Worm (Caenorhabditis elegans) whole organism, mixed stage, embryonic: ENCODE results near the gene unc-17.

Source experiments
- elt-1 ChIP-seq: sonication (generic microtip); optimal IDR thresholded peaks from 2 replicates; lab custom pipeline; 2017; ENCODE audit warnings: missing genetic modification characterization, mild to moderate bottlenecking, missing compliant biosample characterization, antibody characterized with exemption, moderate library complexity, borderline replicate concordance; ENCODE audit not compliant: insufficient read depth
- lsy-2 ChIP-seq: fragments of 150-350 bp; optimal IDR thresholded peaks from 2 replicates; lab custom pipeline; 2014; ENCODE audit warnings: missing biosample characterization, missing genetic modification characterization
- mab-5 ChIP-seq: fragments of 150-350 bp; optimal IDR thresholded peaks from 2 replicates; lab custom pipeline; 2014; ENCODE audit warnings: missing biosample characterization, missing genetic modification characterization
- nhr-237 ChIP-seq: fragments of 150-350 bp; optimal IDR thresholded peaks from 2 replicates; lab custom pipeline; 2014; ENCODE audit warnings: missing biosample characterization, missing genetic modification characterization
- nhr-28 ChIP-seq: fragments of 150-350 bp; optimal IDR thresholded peaks from 2 replicates; lab custom pipeline; 2014; ENCODE audit warnings: missing biosample characterization, missing genetic modification characterization
- nhr-76 ChIP-seq: sonication (generic microtip); optimal IDR thresholded peaks from 2 replicates; lab custom pipeline; 2017; ENCODE audit warnings: missing biosample characterization, missing genetic modification characterization
- pha-4 ChIP-seq: fragments of 150-350 bp; optimal IDR thresholded peaks from 2 replicates; lab custom pipeline; 2018; ENCODE audit warnings: missing biosample characterization, missing genetic modification reagents, missing genetic modification characterization
- sptf-1 ChIP-seq: sonication (generic microtip); optimal IDR thresholded peaks from 2 replicates; lab custom pipeline; 2017; ENCODE audit warnings: mild to moderate bottlenecking, missing genetic modification characterization, moderate library complexity, missing compliant biosample characterization
- unc-62 ChIP-seq: fragments of 150-350 bp; optimal IDR thresholded peaks from 2 replicates; lab custom pipeline; 2014; ENCODE audit warnings: missing biosample characterization, missing genetic modification reagents, missing genetic modification characterization
- ztf-11 ChIP-seq: fragments of 150-350 bp; optimal IDR thresholded peaks from 2 replicates; lab custom pipeline; 2014; ENCODE audit warnings: missing biosample characterization, missing genetic modification characterization

- TF ChIP-seq pha-4 (no peak), sptf-1 (tag; lab: Kevin White, UChicago) (no peak), nhr-28 (tag; lab: Kevin White, UChicago) (no peak), lsy-2 (no peak), mab-5 (tag; lab: Kevin White, UChicago) (no peak), ztf-11 (tag; lab: Kevin White, UChicago) (no peak), nhr-76 (no peak), nhr-237 (tag; lab: Kevin White, UChicago) (no peak), elt-1 (tag; lab: Kevin White, UChicago) (no peak), unc-62 (GFP tag; lab: Kevin White, UChicago) (no peak)
Measured at ce11 chrIV:3578155-3578554, 46.3 kb downstream of the unc-17 start, which contains the start of gene Y37E11B.2.
